Fruit fly (Drosophila melanogaster) Kc167 (cell line): ENCODE measurements around the gene jvl.

Source experiments
- Myc ChIP-seq: fragments of >200 bp; optimal IDR thresholded peaks from 2 replicates; lab custom pipeline; 2017; ENCODE audit warnings: missing external identifiers
- Sin3A ChIP-seq: fragments of >200 bp; optimal IDR thresholded peaks from 2 replicates; lab custom pipeline; 2018; ENCODE audit warnings: missing external identifiers
- h ChIP-seq: fragments of >200 bp; optimal IDR thresholded peaks from 3 replicates; lab custom pipeline; 2018; ENCODE audit warnings: missing external identifiers
- insv ChIP-seq: fragments of >200 bp; optimal IDR thresholded peaks from 3 replicates; lab custom pipeline; 2018; ENCODE audit warnings: missing external identifiers
- psq ChIP-seq: fragments of >200 bp; optimal IDR thresholded peaks from 2 replicates; lab custom pipeline; 2017; ENCODE audit warnings: missing external identifiers
- ttk ChIP-seq: sonication (Bioruptor generic); optimal IDR thresholded peaks from 2 replicates; lab custom pipeline; 2017; ENCODE audit warnings: missing external identifiers

The jvl gene

DNA sequence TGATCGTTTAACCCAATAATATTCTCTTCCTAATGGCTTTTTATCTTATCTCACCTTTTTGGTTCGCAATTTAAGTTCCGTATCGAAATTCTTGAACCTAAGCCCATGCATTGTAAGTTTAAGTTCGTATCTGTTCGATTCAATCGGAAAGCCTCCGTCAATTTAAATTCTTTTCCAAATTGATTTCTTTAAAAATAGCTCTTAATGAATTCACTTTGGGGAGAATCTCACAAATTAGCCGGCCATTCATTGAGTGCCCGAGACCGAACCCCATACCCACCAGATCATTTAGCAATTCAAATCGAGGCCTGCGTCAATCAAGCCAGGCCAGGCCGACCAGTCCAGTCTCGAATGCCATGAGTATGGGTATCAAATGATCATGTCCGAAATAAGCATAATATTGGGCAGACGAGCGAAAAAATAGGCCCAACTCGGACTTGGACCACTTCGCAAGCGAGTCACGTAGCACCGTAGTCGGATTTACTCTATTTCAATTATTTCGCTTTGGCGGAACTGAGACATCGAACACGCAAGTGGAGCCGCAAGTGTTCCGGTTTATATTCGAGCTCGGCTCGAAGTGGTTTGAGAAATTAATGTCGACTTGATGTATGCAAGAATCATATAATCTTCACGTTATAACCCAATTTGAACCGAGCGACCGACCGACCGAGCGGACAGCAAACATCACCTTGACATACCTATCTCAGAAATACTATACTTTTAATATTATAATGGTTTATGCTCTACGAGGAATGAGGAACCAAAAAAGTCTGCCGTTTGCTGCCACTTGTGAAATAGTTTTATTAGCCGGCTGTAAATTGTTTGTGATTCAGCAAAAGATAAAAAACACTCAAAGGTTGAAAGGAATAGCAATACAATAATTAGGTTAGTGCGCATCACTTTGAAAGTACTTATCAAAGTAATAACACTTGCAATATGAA is 33.4 kb upstream of the jvl start:
- TF ChIP-seq insv (lab: Kevin White, UChicago) = no peak
- TF ChIP-seq Sin3A (lab: Kevin White, UChicago) = no peak
- no peak for TF ChIP-seq psq
- no peak for TF ChIP-seq h
- no peak for TF ChIP-seq Myc
- no peak for TF ChIP-seq ttk

- TF ChIP-seq insv (lab: Kevin White, UChicago) (no peak), h (no peak), psq (no peak), ttk (no peak), Myc (no peak), Sin3A (lab: Kevin White, UChicago) (no peak)
These were observed 32.4 kb upstream of the jvl start for dm6 chr3R:14708948-14709385.

dm6 chr3R:14709480-14709984 is 31.9 kb upstream of the jvl start:
- TF ChIP-seq psq = no peak
- TF ChIP-seq Myc = no peak
- no peak for TF ChIP-seq Sin3A (lab: Kevin White, UChicago)
- TF ChIP-seq h = no peak
- TF ChIP-seq insv (lab: Kevin White, UChicago) = no peak
- no peak for TF ChIP-seq ttk

- TF ChIP-seq ttk (no peak), Sin3A (lab: Kevin White, UChicago) (no peak), insv (lab: Kevin White, UChicago) (no peak), psq (no peak), Myc (no peak), h (no peak)
These were observed 30.7 kb upstream of the jvl start for dm6 chr3R:14710673-14711072.

DNA sequence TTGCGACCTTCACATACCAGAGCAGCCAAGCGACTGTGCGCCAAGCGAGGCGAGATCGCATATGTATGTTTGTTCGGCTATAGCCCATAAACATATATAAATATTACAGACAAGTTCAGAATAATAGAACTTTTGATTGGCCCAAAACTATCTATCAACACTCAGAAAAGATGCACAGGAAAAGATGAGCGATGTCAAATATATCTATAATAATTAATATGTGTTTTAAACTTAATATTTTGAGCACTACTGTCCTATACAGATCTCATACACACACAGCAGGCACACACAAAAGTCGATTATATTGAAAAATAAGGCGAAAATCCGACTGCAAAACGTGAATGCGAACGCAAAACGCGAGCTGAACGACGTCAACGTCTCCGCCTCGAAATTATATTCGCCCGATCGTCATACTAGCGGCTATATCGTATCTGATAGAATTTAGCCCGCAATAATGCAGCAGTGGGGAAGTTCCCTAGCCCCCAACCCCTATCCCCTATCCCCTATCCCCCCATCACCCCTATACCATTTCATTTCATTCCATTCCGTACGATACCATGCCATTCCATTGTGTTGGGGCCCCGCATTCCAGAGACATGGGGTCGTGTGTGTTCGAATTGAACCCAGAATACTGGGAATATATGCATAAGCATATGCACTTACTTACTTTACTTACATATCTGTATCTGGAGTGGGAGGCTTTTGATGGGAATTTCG is 29.8 kb upstream of the jvl start:
- no peak for TF ChIP-seq ttk
- no peak for TF ChIP-seq Myc
- TF ChIP-seq Sin3A (lab: Kevin White, UChicago) = no peak
- no peak for TF ChIP-seq insv (lab: Kevin White, UChicago)
- TF ChIP-seq h = no peak
- no peak for TF ChIP-seq psq

DNA sequence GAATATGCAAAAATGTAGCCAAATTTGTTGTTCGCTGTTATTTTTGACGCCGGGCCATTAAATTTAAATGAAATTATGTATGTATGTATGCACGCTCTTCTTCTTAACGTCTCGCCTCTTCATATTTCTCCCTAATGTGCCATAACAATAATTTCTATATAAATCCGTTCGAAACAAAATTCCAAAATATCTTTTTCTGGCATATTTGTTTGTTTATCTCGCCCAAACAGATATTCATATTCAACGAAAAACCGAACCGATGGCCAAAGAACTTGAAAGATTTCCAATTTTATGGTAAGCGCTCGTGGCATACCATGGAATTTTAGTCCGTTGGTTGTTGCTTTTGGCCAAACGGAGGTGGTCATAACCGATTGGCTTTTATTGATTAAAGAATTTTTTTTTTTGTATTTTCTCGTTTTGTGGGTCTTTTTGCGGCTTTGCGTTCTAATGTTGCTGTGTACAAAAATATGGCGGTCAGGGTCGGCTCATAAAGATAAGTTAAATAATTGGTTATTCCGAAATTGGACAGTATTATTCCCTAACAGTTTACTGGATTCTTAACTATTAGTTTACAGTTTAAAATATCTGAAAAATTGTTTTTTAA is 28.2 kb upstream of the jvl start:
- TF ChIP-seq psq (no peak), ttk (no peak), insv (lab: Kevin White, UChicago) (no peak), h (no peak), Sin3A (lab: Kevin White, UChicago) (no peak), Myc (no peak)

dm6 chr3R:14713776-14714146 is 27.6 kb upstream of the jvl start:
- TF ChIP-seq Myc (no peak), Sin3A (lab: Kevin White, UChicago) (no peak), ttk (no peak), h (no peak), psq (no peak), insv (lab: Kevin White, UChicago) (no peak)

- TF ChIP-seq h (no peak), Sin3A (lab: Kevin White, UChicago) (no peak), ttk (no peak), psq (no peak), insv (lab: Kevin White, UChicago) (no peak), Myc (no peak)
These were observed 27.1 kb upstream of the jvl start for dm6 chr3R:14714147-14714903.

DNA sequence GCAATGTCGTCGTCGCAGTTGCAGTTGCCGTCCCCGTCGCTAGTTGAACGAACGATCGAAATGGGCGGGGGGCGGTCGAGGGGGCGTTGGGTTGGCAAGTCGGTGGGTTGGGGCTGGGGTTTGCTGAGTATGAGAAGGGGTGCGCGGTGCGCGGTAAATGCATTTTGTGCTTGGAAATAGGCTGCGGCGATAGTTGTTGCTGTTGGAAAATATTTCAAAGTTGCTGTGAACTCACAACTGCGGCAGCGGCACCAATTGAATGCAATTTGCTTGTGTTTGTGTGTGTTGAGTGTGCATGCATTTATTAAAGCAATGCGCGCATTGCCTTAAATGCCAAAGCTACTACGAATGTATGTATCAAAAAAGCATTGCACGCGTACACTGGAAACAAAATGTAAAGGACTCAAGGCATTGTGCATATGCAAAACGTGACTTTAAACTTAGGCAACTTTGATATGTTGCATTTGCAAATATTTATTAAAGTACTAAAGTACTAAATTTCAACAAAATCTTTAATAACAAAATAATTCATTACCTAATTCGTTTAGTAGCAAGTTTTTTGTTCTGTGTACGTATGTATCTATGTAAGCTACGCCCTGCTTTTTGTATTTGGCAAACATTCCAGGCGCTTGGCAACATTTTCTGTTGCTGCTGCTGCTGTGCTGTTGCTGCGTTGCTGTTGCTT is 26.3 kb upstream of the jvl start:
- no peak for TF ChIP-seq ttk
- no peak for TF ChIP-seq psq
- TF ChIP-seq Sin3A (lab: Kevin White, UChicago) = no peak
- TF ChIP-seq h = no peak
- TF ChIP-seq Myc = no peak
- TF ChIP-seq insv (lab: Kevin White, UChicago) = no peak

DNA sequence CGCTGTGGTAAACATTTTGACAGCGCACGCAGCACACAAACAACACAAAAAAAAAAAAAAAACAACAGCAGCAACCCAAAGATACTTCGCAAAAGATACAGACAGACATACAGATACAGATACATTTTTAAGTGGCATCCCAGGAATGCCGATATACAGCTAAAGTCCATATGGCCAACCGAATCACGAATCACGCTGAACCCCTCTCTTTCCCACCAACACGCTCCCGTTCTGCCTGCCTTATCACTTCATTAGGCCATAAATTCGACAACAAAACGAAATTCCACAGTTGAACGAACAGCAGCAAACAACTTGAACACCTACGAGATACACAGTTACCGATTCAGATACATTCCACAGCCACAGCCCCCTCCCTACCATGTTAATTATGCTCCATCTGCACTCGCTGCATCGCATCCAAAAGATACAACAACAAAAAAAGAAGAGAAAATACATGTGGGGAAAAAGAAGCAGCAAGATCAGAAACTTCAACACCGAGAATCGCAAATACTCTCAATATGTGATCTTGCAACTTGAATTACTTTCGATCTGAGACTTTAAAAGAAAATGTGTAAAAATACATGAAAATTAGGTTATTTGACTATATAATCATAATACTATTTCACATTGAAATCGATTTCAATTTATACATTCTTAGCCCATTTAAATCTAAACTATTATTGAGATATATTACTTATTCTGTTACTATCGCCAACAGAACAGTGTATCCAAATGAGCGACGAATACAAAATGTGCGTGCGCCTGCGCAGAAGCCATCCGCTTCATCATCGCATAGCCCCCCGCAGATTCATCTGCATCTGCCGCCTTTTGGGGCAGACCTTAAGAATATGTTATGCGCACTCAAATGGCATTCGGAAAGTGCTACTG is 24.9 kb upstream of the jvl start:
- TF ChIP-seq Sin3A (lab: Kevin White, UChicago) (no peak), psq (no peak), insv (lab: Kevin White, UChicago) (no peak)
